Worm (Caenorhabditis elegans) whole organism, young adult: ENCODE measurements around the gene nspb-11.
A peak's percentile ranks its signal among the peaks of the same experiment; 100 is the strongest.

Experiments
- B0019.2 ChIP-seq: fragments of 200-800 bp; sonication (Bioruptor generic); conservative IDR thresholded peaks from 2 replicates; pipeline ENCODE4 v1.3.6; 2022; ENCODE audit warnings: missing genetic modification reagents, missing genetic modification characterization, missing compliant biosample characterization
- B0035.1 ChIP-seq: sonication (generic microtip); optimal IDR thresholded peaks from 2 replicates; lab custom pipeline; 2016; ENCODE audit warnings: missing genetic modification characterization, mild to moderate bottlenecking, missing compliant biosample characterization, missing genotype, missing genetic modification reagents
- B0261.1 ChIP-seq: sonication (generic microtip); optimal IDR thresholded peaks from 2 replicates; lab custom pipeline; 2016; ENCODE audit warnings: mild to moderate bottlenecking, missing genetic modification characterization, moderate library complexity, missing compliant biosample characterization
- C06A6.2 ChIP-seq: fragments of 200-800 bp; sonication (Bioruptor generic); conservative IDR thresholded peaks from 2 replicates; pipeline ENCODE4 v1.3.6; 2022; ENCODE audit warnings: missing genetic modification characterization, missing compliant biosample characterization
- D2030.7 ChIP-seq: fragments of 200-800 bp; sonication (Bioruptor generic); IDR thresholded peaks from 2 replicates; pipeline ENCODE4 v1.3.6; 2022; ENCODE audit warnings: missing genetic modification reagents, missing genetic modification characterization, missing compliant biosample characterization
- F10E7.11 ChIP-seq: sonication (generic microtip); optimal IDR thresholded peaks from 2 replicates; lab custom pipeline; 2017; ENCODE audit warnings: mild to moderate bottlenecking, missing genetic modification characterization, moderate library complexity, missing compliant biosample characterization
- F22D6.2 ChIP-seq: sonication (generic microtip); optimal IDR thresholded peaks from 2 replicates; lab custom pipeline; 2016; ENCODE audit warnings: mild to moderate bottlenecking, missing genetic modification characterization, missing compliant biosample characterization
- F33H1.4 ChIP-seq: fragments of 200-800 bp; sonication (Bioruptor generic); IDR thresholded peaks from 2 replicates; pipeline ENCODE4 v1.3.6; 2022; ENCODE audit warnings: missing genetic modification reagents, missing genetic modification characterization, missing compliant biosample characterization
- K11D2.4 ChIP-seq: fragments of 200-800 bp; sonication (Bioruptor generic); IDR thresholded peaks from 2 replicates; pipeline ENCODE4 v1.3.6; 2022; ENCODE audit warnings: missing genetic modification reagents, missing genetic modification characterization, missing compliant biosample characterization
- K12H6.12 ChIP-seq: fragments of 200-800 bp; sonication (Bioruptor generic); optimal IDR thresholded peaks from 2 replicates; lab custom pipeline; 2018; ENCODE audit warnings: mild to moderate bottlenecking, missing genetic modification characterization, missing compliant biosample characterization
- T26A5.8 ChIP-seq: sonication (generic microtip); optimal IDR thresholded peaks from 2 replicates; lab custom pipeline; 2016; ENCODE audit warnings: missing genetic modification characterization, missing compliant biosample characterization
- Y67H2A.10 ChIP-seq: fragments of 200-800 bp; sonication (Bioruptor generic); conservative IDR thresholded peaks from 2 replicates; pipeline ENCODE4 v1.3.6; 2022; ENCODE audit warnings: missing genetic modification reagents, missing genetic modification characterization, missing compliant biosample characterization
- Y79H2A.3 ChIP-seq: fragments of 200-800 bp; sonication (Bioruptor generic); conservative IDR thresholded peaks from 2 replicates; pipeline ENCODE4 v1.3.6; 2022; ENCODE audit warnings: missing genetic modification reagents, missing genetic modification characterization, missing compliant biosample characterization
- Y95B8A.8 ChIP-seq: fragments of 200-800 bp; sonication (Bioruptor generic); IDR thresholded peaks from 2 replicates; pipeline ENCODE4 v1.3.6; 2022; ENCODE audit warnings: missing genetic modification reagents, missing genetic modification characterization, missing compliant biosample characterization
- aptf-2 ChIP-seq: fragments of 200-800 bp; sonication (Bioruptor generic); conservative IDR thresholded peaks from 2 replicates; pipeline ENCODE4 v1.3.6; 2022; ENCODE audit warnings: missing genetic modification reagents, missing genetic modification characterization, missing compliant biosample characterization
- atf-7 ChIP-seq: sonication (generic microtip); optimal IDR thresholded peaks from 2 replicates; lab custom pipeline; 2017; ENCODE audit warnings: mild to moderate bottlenecking, missing genetic modification characterization, missing compliant biosample characterization
- athp-1 ChIP-seq: sonication (generic microtip); optimal IDR thresholded peaks from 2 replicates; lab custom pipeline; 2017; ENCODE audit warnings: mild to moderate bottlenecking, missing genetic modification characterization, missing compliant biosample characterization
- attf-5 ChIP-seq: fragments of 200-800 bp; sonication (Bioruptor generic); optimal IDR thresholded peaks from 2 replicates; lab custom pipeline; 2018; ENCODE audit warnings: mild to moderate bottlenecking, missing genetic modification characterization, missing compliant biosample characterization
- bed-1 ChIP-seq: fragments of 200-800 bp; sonication (Bioruptor generic); IDR thresholded peaks from 2 replicates; pipeline ENCODE4 v1.3.6; 2022; ENCODE audit warnings: missing genetic modification reagents, missing genetic modification characterization, missing compliant biosample characterization
- dpl-1 ChIP-seq: fragments of 150-350 bp; optimal IDR thresholded peaks from 2 replicates; lab custom pipeline; 2014; ENCODE audit warnings: missing biosample characterization, missing genetic modification reagents, missing genetic modification characterization
- efl-1 ChIP-seq: fragments of 150-350 bp; optimal IDR thresholded peaks from 2 replicates; lab custom pipeline; 2014; ENCODE audit warnings: missing biosample characterization, missing genetic modification reagents, missing genetic modification characterization
- egl-44 ChIP-seq: fragments of 200-800 bp; sonication (Bioruptor generic); IDR thresholded peaks from 2 replicates; pipeline ENCODE4 v1.3.6; 2022; ENCODE audit warnings: missing genetic modification reagents, missing genetic modification characterization, missing compliant biosample characterization
- ekl-4 ChIP-seq: fragments of 200-800 bp; sonication (Bioruptor generic); IDR thresholded peaks from 2 replicates; pipeline ENCODE4 v1.3.6; 2022; ENCODE audit warnings: missing genetic modification reagents, missing genetic modification characterization, missing compliant biosample characterization
- gei-17 ChIP-seq: fragments of 200-800 bp; sonication (Bioruptor generic); optimal IDR thresholded peaks from 2 replicates; lab custom pipeline; 2018; ENCODE audit warnings: mild to moderate bottlenecking, missing genetic modification characterization, missing compliant biosample characterization
- him-1 ChIP-seq: sonication (generic microtip); optimal IDR thresholded peaks from 2 replicates; lab custom pipeline; 2016; ENCODE audit warnings: missing genotype, missing genetic modification reagents, missing genetic modification characterization, missing compliant biosample characterization
- hmg-20 ChIP-seq: fragments of 200-800 bp; sonication (Bioruptor generic); IDR thresholded peaks from 2 replicates; pipeline ENCODE4 v1.3.6; 2022; ENCODE audit warnings: missing genetic modification reagents, missing genetic modification characterization, missing compliant biosample characterization
- let-526 ChIP-seq: fragments of 200-800 bp; sonication (Bioruptor generic); IDR thresholded peaks from 2 replicates; pipeline ENCODE4 v1.3.6; 2022; ENCODE audit warnings: missing genetic modification reagents, missing genetic modification characterization, missing compliant biosample characterization
- let-607 ChIP-seq, 2 experiments: fragments of 200-800 bp in 1 of 2; sonication (Bioruptor generic) in 1 of 2; sonication (generic microtip) in 1 of 2; optimal IDR thresholded peaks; 2 replicates each; lab custom pipeline; 2016 to 2018; ENCODE audit warnings: mild to moderate bottlenecking in 2 of 2, missing compliant biosample characterization in 2 of 2, missing genetic modification characterization in 2 of 2, moderate library complexity in 2 of 2, missing genotype in 1 of 2
- lin-26 ChIP-seq: fragments of 200-800 bp; sonication (Bioruptor generic); IDR thresholded peaks from 2 replicates; pipeline ENCODE4 v1.3.6; 2022; ENCODE audit warnings: missing genetic modification reagents, missing genetic modification characterization, missing compliant biosample characterization
- lin-35 ChIP-seq, 3 experiments: fragments of 150-350 bp in 2 of 3; sonication (generic microtip) in 1 of 3; optimal IDR thresholded peaks; 2 replicates each; lab custom pipeline; 2014 to 2018; ENCODE audit warnings: missing biosample characterization in 3 of 3, missing genetic modification characterization in 3 of 3, missing genetic modification reagents in 3 of 3
- lir-1 ChIP-seq: fragments of 200-800 bp; sonication (Bioruptor generic); conservative IDR thresholded peaks from 2 replicates; pipeline ENCODE4 v1.3.6; 2022; ENCODE audit warnings: missing genetic modification reagents, missing genetic modification characterization, missing compliant biosample characterization
- lsy-27 ChIP-seq: sonication (generic microtip); optimal IDR thresholded peaks from 2 replicates; lab custom pipeline; 2017; ENCODE audit warnings: missing genetic modification characterization, mild to moderate bottlenecking, missing compliant biosample characterization, antibody characterized with exemption, missing genotype, borderline replicate concordance; ENCODE audit not compliant: insufficient read depth
- mcd-1 ChIP-seq: fragments of 200-800 bp; sonication (Bioruptor generic); IDR thresholded peaks from 2 replicates; pipeline ENCODE4 v1.3.6; 2022; ENCODE audit warnings: missing genetic modification reagents, missing genetic modification characterization, missing compliant biosample characterization
- nfya-2 ChIP-seq: fragments of 200-800 bp; sonication (Bioruptor generic); IDR thresholded peaks from 2 replicates; pipeline ENCODE4 v1.3.6; 2022; ENCODE audit warnings: missing genetic modification reagents, missing genetic modification characterization, missing compliant biosample characterization
- nhr-27 ChIP-seq: fragments of 200-800 bp; sonication (Bioruptor generic); optimal IDR thresholded peaks from 2 replicates; lab custom pipeline; 2018; ENCODE audit warnings: mild to moderate bottlenecking, missing genetic modification characterization, moderate library complexity, missing compliant biosample characterization
- rpc-1 ChIP-seq, 2 experiments: fragments of 150-350 bp in 1 of 2; sonication (generic microtip) in 1 of 2; optimal IDR thresholded peaks; 2 replicates each; lab custom pipeline; 2014 to 2018; ENCODE audit warnings: missing biosample characterization in 1 of 2, missing genetic modification characterization in 1 of 2, missing genetic modification reagents in 1 of 2, missing genotype in 1 of 2
- sdz-38 ChIP-seq: sonication (generic microtip); optimal IDR thresholded peaks from 2 replicates; lab custom pipeline; 2016; ENCODE audit warnings: missing genotype, missing genetic modification characterization, missing compliant biosample characterization
- sea-2 ChIP-seq: fragments of 200-800 bp; sonication (Bioruptor generic); IDR thresholded peaks from 2 replicates; pipeline ENCODE4 v1.3.6; 2022; ENCODE audit warnings: missing genetic modification characterization, missing compliant biosample characterization
- snpc-1.1 ChIP-seq: sonication (generic microtip); optimal IDR thresholded peaks from 2 replicates; lab custom pipeline; 2017; ENCODE audit warnings: missing genetic modification characterization, mild to moderate bottlenecking, missing compliant biosample characterization, antibody characterized with exemption, moderate library complexity, missing genotype, missing genetic modification reagents; ENCODE audit not compliant: insufficient read depth
- snpc-4 ChIP-seq, 5 experiments: fragments of 150-350 bp in 1 of 5; sonication (generic microtip) in 4 of 5; optimal IDR thresholded peaks; 2 replicates each; lab custom pipeline; 2014 to 2018; ENCODE audit warnings: missing genetic modification characterization in 5 of 5, missing biosample characterization in 3 of 5, antibody characterized with exemption in 2 of 5, mild to moderate bottlenecking in 2 of 5, missing compliant biosample characterization in 2 of 5, missing genotype in 2 of 5, moderate library complexity in 2 of 5, missing genetic modification reagents in 1 of 5
- tbx-9 ChIP-seq: sonication (generic microtip); optimal IDR thresholded peaks from 2 replicates; lab custom pipeline; 2016; ENCODE audit warnings: borderline replicate concordance, missing genetic modification characterization, inconsistent platforms, missing compliant biosample characterization
- tlf-1 ChIP-seq: fragments of 200-800 bp; sonication (Bioruptor generic); optimal IDR thresholded peaks from 2 replicates; lab custom pipeline; 2018; ENCODE audit warnings: mild to moderate bottlenecking, missing genetic modification characterization, missing compliant biosample characterization
- unc-130 ChIP-seq: sonication (generic microtip); optimal IDR thresholded peaks from 2 replicates; lab custom pipeline; 2016; ENCODE audit warnings: missing genetic modification reagents, missing genetic modification characterization, missing compliant biosample characterization
- xnd-1 ChIP-seq: sonication (generic microtip); optimal IDR thresholded peaks from 2 replicates; lab custom pipeline; 2016; ENCODE audit warnings: missing genotype, missing genetic modification reagents, missing genetic modification characterization, missing compliant biosample characterization
- ztf-18 ChIP-seq: sonication (generic microtip); optimal IDR thresholded peaks from 2 replicates; lab custom pipeline; 2016; ENCODE audit warnings: missing genotype, mild to moderate bottlenecking, missing genetic modification characterization, missing compliant biosample characterization
- ztf-25 ChIP-seq: fragments of 200-800 bp; sonication (Bioruptor generic); IDR thresholded peaks from 2 replicates; pipeline ENCODE4 v1.3.6; 2022; ENCODE audit warnings: missing genetic modification reagents, missing genetic modification characterization, missing compliant biosample characterization
- ztf-3 ChIP-seq: fragments of 200-800 bp; sonication (Bioruptor generic); optimal IDR thresholded peaks from 2 replicates; lab custom pipeline; 2018; ENCODE audit warnings: mild to moderate bottlenecking, missing genetic modification characterization, missing compliant biosample characterization

The nspb-11 gene

ce11 chrII:12914514-12915075 lies 7.4 kb downstream of the nspb-11 start, which contains the start of gene F35C5.12 (continued):
- TF ChIP-seq attf-5 (GFP tag; lab: Kevin White, UChicago): no peak
- no peak for TF ChIP-seq K11D2.4
- no peak for TF ChIP-seq snpc-4 (GFP tag; optimal IDR thresholded peaks at IDR 0.05; lab: Kevin White, UChicago)
- no peak for TF ChIP-seq snpc-4 (tag; optimal IDR thresholded peaks at IDR 0.05; lab: Kevin White, UChicago)
- no peak for TF ChIP-seq let-607 (tag; optimal IDR thresholded peaks at IDR 0.05; lab: Kevin White, UChicago)
- TF ChIP-seq Y95B8A.8 (GFP tag; lab: Robert Waterston, UW): no peak
- TF ChIP-seq nhr-27 (tag; lab: Kevin White, UChicago): no peak
- TF ChIP-seq efl-1 (GFP tag; lab: Kevin White, UChicago): peak; percentile 65
- no peak for TF ChIP-seq sdz-38 (tag; lab: Kevin White, UChicago)
- TF ChIP-seq F10E7.11: no peak
- peak; percentile 13 for TF ChIP-seq him-1 (tag; lab: Kevin White, UChicago)
- TF ChIP-seq xnd-1 (tag; lab: Kevin White, UChicago): peak; percentile 5
- TF ChIP-seq hmg-20: no peak
- peak; percentile 21 for TF ChIP-seq snpc-1.1 (tag; lab: Kevin White, UChicago)
- no peak for TF ChIP-seq lin-26
- TF ChIP-seq D2030.7 (GFP tag; lab: Robert Waterston, UW): peak; percentile 56
- TF ChIP-seq let-526: no peak
- no peak for TF ChIP-seq ekl-4 (GFP tag; lab: Robert Waterston, UW)
- no peak for TF ChIP-seq tlf-1 (GFP tag; lab: Kevin White, UChicago)
- no peak for TF ChIP-seq gei-17
- TF ChIP-seq lin-35 (GFP tag; optimal IDR thresholded peaks at IDR 0.05; lab: Kevin White, UChicago): peak in 1 of 3 experiments; percentile 63
- TF ChIP-seq mcd-1 (GFP tag; lab: Robert Waterston, UW): peak; percentile 61; the same call in 1 of the 2 replicates
- no peak for TF ChIP-seq C06A6.2 (GFP tag; lab: Robert Waterston, UW)
- no peak for TF ChIP-seq egl-44
- no peak for TF ChIP-seq rpc-1 (optimal IDR thresholded peaks at IDR 0.05; lab: Kevin White, UChicago)
- no peak for TF ChIP-seq rpc-1 (tag; optimal IDR thresholded peaks at IDR 0.05; lab: Kevin White, UChicago)
- no peak for TF ChIP-seq K12H6.12
- TF ChIP-seq aptf-2: no peak
- TF ChIP-seq B0261.1 (tag; lab: Kevin White, UChicago): no peak
- TF ChIP-seq Y67H2A.10 (GFP tag; lab: Robert Waterston, UW): no peak
- TF ChIP-seq bed-1 (GFP tag; lab: Robert Waterston, UW): no peak
- no peak for TF ChIP-seq F22D6.2 (tag; lab: Kevin White, UChicago)
- TF ChIP-seq lsy-27: no peak
- TF ChIP-seq ztf-3: no peak
- no peak for TF ChIP-seq athp-1 (tag; lab: Kevin White, UChicago)
- TF ChIP-seq lir-1 (GFP tag; lab: Robert Waterston, UW): no peak
- no peak for TF ChIP-seq B0035.1
- no peak for TF ChIP-seq ztf-25 (GFP tag; lab: Robert Waterston, UW)
- no peak for TF ChIP-seq B0019.2 (GFP tag; lab: Robert Waterston, UW)
- no peak for TF ChIP-seq tbx-9
- TF ChIP-seq atf-7 (tag; lab: Kevin White, UChicago): no peak
- peak; percentile 10 for TF ChIP-seq unc-130 (GFP tag; lab: Kevin White, UChicago)
- TF ChIP-seq ztf-18 (tag; lab: Kevin White, UChicago): no peak
- peak; percentile 70 for TF ChIP-seq dpl-1 (GFP tag; lab: Kevin White, UChicago)
- TF ChIP-seq T26A5.8 (tag; lab: Kevin White, UChicago): no peak
- peak; percentile 52 for TF ChIP-seq F33H1.4 (GFP tag; lab: Robert Waterston, UW)
- TF ChIP-seq nfya-2 (GFP tag; lab: Robert Waterston, UW): no peak
- TF ChIP-seq Y79H2A.3: no peak
- no peak for TF ChIP-seq sea-2
